Fruit fly (Drosophila melanogaster): ENCODE data around the gene rempA.

rempA gene

DNA sequence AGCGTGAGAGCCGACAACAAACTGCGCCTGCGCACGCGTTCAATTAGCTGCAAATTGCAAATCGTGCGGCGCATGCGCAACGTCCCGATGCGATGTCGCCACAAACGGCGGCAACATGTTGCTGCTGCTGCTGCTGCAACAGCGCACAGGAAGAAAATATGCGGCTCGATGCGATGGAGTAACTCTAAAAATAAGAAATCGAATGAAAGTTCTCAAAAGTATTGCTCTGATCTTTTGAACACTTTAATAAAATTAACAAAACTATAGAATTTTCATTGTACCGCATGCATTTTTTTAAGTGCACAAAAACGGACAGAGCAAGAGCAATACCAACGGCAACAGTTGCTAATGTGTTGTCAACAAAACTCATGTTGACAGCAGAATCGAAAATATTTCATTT lies 46.1 kb upstream of the rempA start (continued):
- TF ChIP-seq tai (GFP tag; optimal IDR thresholded peaks at IDR 0.05) (peak; percentile 65), N (GFP tag; optimal IDR thresholded peaks at IDR 0.05) (no peak), ey (GFP tag; optimal IDR thresholded peaks at IDR 0.05) (peak; percentile 59), dl (GFP tag; optimal IDR thresholded peaks at IDR 0.05; ENCODE audit: insufficient read depth in 1 of 2, partially characterized antibody in 2 of 2) (no peak)

DNA sequence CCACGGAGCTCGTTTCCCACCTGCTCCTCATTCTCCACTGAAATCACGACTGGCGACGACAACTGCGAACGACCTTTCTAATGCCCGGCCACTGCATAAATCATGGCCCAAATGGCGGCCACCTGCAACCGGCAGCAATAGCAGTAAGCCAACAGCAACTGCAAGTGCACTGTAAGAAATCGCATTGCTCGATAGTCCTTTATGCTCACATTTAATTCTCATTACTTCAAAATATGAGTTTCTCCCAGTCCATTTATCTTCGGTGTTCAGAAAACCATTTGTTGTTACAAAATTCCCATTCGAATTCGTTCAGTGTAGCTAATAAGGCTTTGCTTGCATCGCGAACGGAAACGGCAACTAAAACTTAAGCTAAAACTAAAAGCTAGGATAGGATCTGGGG lies 44.0 kb upstream of the rempA start:
- no peak for TF ChIP-seq dsf (GFP tag; optimal IDR thresholded peaks at IDR 0.05; ENCODE audit: borderline replicate concordance)
- no peak for TF ChIP-seq OdsH (GFP tag; optimal IDR thresholded peaks at IDR 0.05)
- no peak for TF ChIP-seq ey (GFP tag; optimal IDR thresholded peaks at IDR 0.05)
- TF ChIP-seq CrebA (GFP tag; optimal IDR thresholded peaks at IDR 0.05; ENCODE audit: borderline replicate concordance) = no peak
- TF ChIP-seq sage (GFP tag; optimal IDR thresholded peaks at IDR 0.05) = no peak
- no peak for TF ChIP-seq foxo (GFP tag; optimal IDR thresholded peaks at IDR 0.05)
- no peak for TF ChIP-seq woc (GFP tag; optimal IDR thresholded peaks at IDR 0.05)
- no peak for TF ChIP-seq HLH106 (tag; optimal IDR thresholded peaks at IDR 0.05)
- TF ChIP-seq Dif (GFP tag; optimal IDR thresholded peaks at IDR 0.05; ENCODE audit: partially characterized antibody) = no peak

DNA sequence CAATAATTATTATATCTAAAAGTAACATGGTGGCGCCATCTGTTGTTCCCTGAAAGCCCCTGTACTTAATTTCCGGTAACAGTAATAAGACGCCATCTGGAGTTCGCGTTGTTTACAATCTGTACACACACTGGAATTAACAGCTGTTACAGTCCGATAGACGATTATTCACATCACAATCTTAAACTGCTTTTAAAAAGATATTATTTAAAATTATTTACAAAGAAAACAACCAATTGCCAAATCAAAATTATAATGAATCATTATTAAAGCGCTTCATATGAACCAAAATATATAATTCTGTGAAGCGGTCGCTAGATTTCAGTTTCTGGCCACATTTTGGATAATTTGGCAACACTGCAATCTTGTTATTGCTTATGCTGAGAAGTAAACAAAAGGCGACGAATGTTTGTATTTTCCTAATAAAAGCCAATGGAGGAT lies 42.3 kb upstream of the rempA start, which contains the start of gene CG13689:
CG13689 (plus strand) TSS at position 375 of the 441 bp plus-strand sequence.
- TF ChIP-seq CG32264 (GFP tag; optimal IDR thresholded peaks at IDR 0.05) = no peak
- TF ChIP-seq Sp1 (GFP tag; optimal IDR thresholded peaks at IDR 0.05) = no peak
- TF ChIP-seq N (GFP tag; optimal IDR thresholded peaks at IDR 0.05) = no peak
- TF ChIP-seq HLH106 (tag; optimal IDR thresholded peaks at IDR 0.05) = peak; percentile 54
- no peak for TF ChIP-seq Dif (GFP tag; optimal IDR thresholded peaks at IDR 0.05; ENCODE audit: partially characterized antibody)
- TF ChIP-seq Abd-B (GFP tag; optimal IDR thresholded peaks at IDR 0.05) = no peak
- TF ChIP-seq Hr78 (GFP tag; optimal IDR thresholded peaks at IDR 0.05) = no peak
- TF ChIP-seq pan (optimal IDR thresholded peaks at IDR 0.05) = no peak
- peak; percentile 33 for TF ChIP-seq h (GFP tag; optimal IDR thresholded peaks at IDR 0.05)
- TF ChIP-seq ey (GFP tag; optimal IDR thresholded peaks at IDR 0.05) = peak; percentile 12
- TF ChIP-seq woc (GFP tag; optimal IDR thresholded peaks at IDR 0.05) = no peak
- no peak for TF ChIP-seq Rel (GFP tag; optimal IDR thresholded peaks at IDR 0.05)
- no peak for TF ChIP-seq Rel (tag; optimal IDR thresholded peaks at IDR 0.05)
- TF ChIP-seq sage (GFP tag; optimal IDR thresholded peaks at IDR 0.05) = no peak
- no peak for TF ChIP-seq jim (GFP tag; optimal IDR thresholded peaks at IDR 0.05)
- peak; percentile 17 for TF ChIP-seq CG9705 (GFP tag; optimal IDR thresholded peaks at IDR 0.05)
- TF ChIP-seq Myc (optimal IDR thresholded peaks at IDR 0.05) = no peak
- TF ChIP-seq sv (GFP tag; optimal IDR thresholded peaks at IDR 0.05) = peak; percentile 42
- TF ChIP-seq usp (GFP tag; optimal IDR thresholded peaks at IDR 0.05) = no peak
- TF ChIP-seq brk (GFP tag; optimal IDR thresholded peaks at IDR 0.05) = peak; percentile 77
- TF ChIP-seq lola (GFP tag; optimal IDR thresholded peaks at IDR 0.05) = no peak
- TF ChIP-seq Dfd (GFP tag; optimal IDR thresholded peaks at IDR 0.05) = no peak
- TF ChIP-seq dmrt93B (GFP tag; optimal IDR thresholded peaks at IDR 0.05) = peak; percentile 25
- TF ChIP-seq Vsx2 (GFP tag; optimal IDR thresholded peaks at IDR 0.05; ENCODE audit: partially characterized antibody) = no peak
- peak; percentile 15 for TF ChIP-seq Hr83 (GFP tag; optimal IDR thresholded peaks at IDR 0.05; ENCODE audit: poor library complexity, severe bottlenecking)
- TF ChIP-seq psq (GFP tag; optimal IDR thresholded peaks at IDR 0.05) = peak; percentile 34
- TF ChIP-seq Hnf4 (GFP tag; optimal IDR thresholded peaks at IDR 0.05) = peak; percentile 68
- peak; percentile 53 for TF ChIP-seq rgr (GFP tag; optimal IDR thresholded peaks at IDR 0.05)
- TF ChIP-seq foxo (GFP tag; optimal IDR thresholded peaks at IDR 0.05) = peak in 1 of 2 experiments; percentile 59
- TF ChIP-seq dsf (GFP tag; optimal IDR thresholded peaks at IDR 0.05; ENCODE audit: borderline replicate concordance) = peak; percentile 38
- peak; percentile 6 for TF ChIP-seq br (GFP tag; optimal IDR thresholded peaks at IDR 0.05)
- TF ChIP-seq tai (GFP tag; optimal IDR thresholded peaks at IDR 0.05) = peak; percentile 76
- TF ChIP-seq dl (GFP tag; optimal IDR thresholded peaks at IDR 0.05; ENCODE audit: insufficient read depth in 1 of 2, partially characterized antibody in 2 of 2) = no peak
- TF ChIP-seq Jra (GFP tag; optimal IDR thresholded peaks at IDR 0.05) = peak; percentile 38
- TF ChIP-seq fru (GFP tag; optimal IDR thresholded peaks at IDR 0.05) = peak; percentile 45
- TF ChIP-seq OdsH (GFP tag; optimal IDR thresholded peaks at IDR 0.05) = peak; percentile 51
- TF ChIP-seq Mio (GFP tag; optimal IDR thresholded peaks at IDR 0.05) = no peak
- peak; percentile 27 for TF ChIP-seq GATAd (GFP tag; optimal IDR thresholded peaks at IDR 0.05)
- TF ChIP-seq CrebA (GFP tag; optimal IDR thresholded peaks at IDR 0.05; ENCODE audit: borderline replicate concordance) = no peak
